Fruit fly (Drosophila melanogaster): ENCODE data around the gene CG14683.

Gene CG14683

dm6 chr3R:10704975-10705374 is 8.5 kb downstream of the CG14683 start, which contains the start of gene CG31391:
CG31391 (minus strand) TSS chr3R:10705075.
- TF ChIP-seq Pif1A (GFP tag; optimal IDR thresholded peaks at IDR 0.05) = no peak
- no peak for TF ChIP-seq rn (GFP tag; IDR thresholded peaks at IDR 0.05)

dm6 chr3R:10706763-10707162 is 10.3 kb downstream of the CG14683 start, which contains the start of the genes CG31467 and CG14684:
CG31467 (minus strand) TSS chr3R:10706863.
CG14684 (plus strand) TSS chr3R:10706974.
- TF ChIP-seq CG12605 (GFP tag; IDR thresholded peaks at IDR 0.05) = no peak
- no peak for TF ChIP-seq CG8301 (tag; optimal IDR thresholded peaks at IDR 0.05)
- TF ChIP-seq rn (GFP tag; IDR thresholded peaks at IDR 0.05) = no peak
- no peak for TF ChIP-seq CG14655 (GFP tag; optimal IDR thresholded peaks at IDR 0.05)
- no peak for TF ChIP-seq Ets98B (GFP tag; IDR thresholded peaks at IDR 0.05)
- TF ChIP-seq D1 (tag; optimal IDR thresholded peaks at IDR 0.05) = no peak

dm6 chr3R:10708169-10708568 is 11.7 kb downstream of the CG14683 start, which contains the start of gene CG31278:
CG31278 (minus strand) TSS chr3R:10708340.
- TF ChIP-seq EcR (GFP tag; optimal IDR thresholded peaks at IDR 0.05) (no peak), CG34367 (tag; optimal IDR thresholded peaks at IDR 0.05) (no peak), CG13204 (GFP tag; optimal IDR thresholded peaks at IDR 0.05) (no peak), rn (GFP tag; IDR thresholded peaks at IDR 0.05) (no peak), CG15710 (tag; optimal IDR thresholded peaks at IDR 0.05) (no peak), CG9948 (tag; optimal IDR thresholded peaks at IDR 0.05) (no peak), CG17806 (tag; optimal IDR thresholded peaks at IDR 0.05) (no peak), gl (tag; optimal IDR thresholded peaks at IDR 0.05) (no peak), CG8159 (tag; optimal IDR thresholded peaks at IDR 0.05) (no peak), CG12605 (GFP tag; IDR thresholded peaks at IDR 0.05) (no peak)

- TF ChIP-seq CG12605 (GFP tag; IDR thresholded peaks at IDR 0.05) (no peak), CG4496 (GFP tag; IDR thresholded peaks at IDR 0.05) (no peak), CG32121 (GFP tag; IDR thresholded peaks at IDR 0.05) (no peak), D1 (tag; optimal IDR thresholded peaks at IDR 0.05) (no peak), Pif1B (GFP tag; optimal IDR thresholded peaks at IDR 0.05) (no peak), Ets98B (GFP tag; IDR thresholded peaks at IDR 0.05) (no peak), Snoo (tag; optimal IDR thresholded peaks at IDR 0.05) (no peak), CG10348 (GFP tag; IDR thresholded peaks at IDR 0.05) (no peak), CG34367 (tag; optimal IDR thresholded peaks at IDR 0.05) (no peak), CG14655 (GFP tag; optimal IDR thresholded peaks at IDR 0.05) (no peak), Pif1A (GFP tag; optimal IDR thresholded peaks at IDR 0.05) (no peak), CG13204 (GFP tag; optimal IDR thresholded peaks at IDR 0.05) (no peak), EcR (GFP tag; optimal IDR thresholded peaks at IDR 0.05) (no peak), CG8301 (tag; optimal IDR thresholded peaks at IDR 0.05) (no peak), rn (GFP tag; IDR thresholded peaks at IDR 0.05) (no peak)
Observed at dm6 chr3R:10709264-10709663, 12.8 kb downstream of the CG14683 start, which contains the start of gene CG31373. CG31373 (minus strand) TSS chr3R:10709364.

dm6 chr3R:10711148-10711547 is 14.7 kb downstream of the CG14683 start, which contains the start of gene CG14689:
CG14689 (minus strand) TSS chr3R:10711248.
- TF ChIP-seq rn (GFP tag; IDR thresholded peaks at IDR 0.05) = no peak
- no peak for TF ChIP-seq gl (tag; optimal IDR thresholded peaks at IDR 0.05)
- TF ChIP-seq CG13204 (GFP tag; optimal IDR thresholded peaks at IDR 0.05) = no peak
- no peak for TF ChIP-seq CG34367 (tag; optimal IDR thresholded peaks at IDR 0.05)
- TF ChIP-seq Ets98B (GFP tag; IDR thresholded peaks at IDR 0.05) = no peak
- TF ChIP-seq CG14655 (GFP tag; optimal IDR thresholded peaks at IDR 0.05) = no peak
- no peak for TF ChIP-seq CG15710 (tag; optimal IDR thresholded peaks at IDR 0.05)
- no peak for TF ChIP-seq CG10348 (GFP tag; IDR thresholded peaks at IDR 0.05)
- TF ChIP-seq CG9948 (tag; optimal IDR thresholded peaks at IDR 0.05) = no peak
- TF ChIP-seq fd96Ca (GFP tag; IDR thresholded peaks at IDR 0.05) = no peak

- no peak for TF ChIP-seq CG4496 (GFP tag; IDR thresholded peaks at IDR 0.05)
- no peak for TF ChIP-seq CG8301 (tag; optimal IDR thresholded peaks at IDR 0.05)
- TF ChIP-seq D1 (tag; optimal IDR thresholded peaks at IDR 0.05) = no peak
- no peak for TF ChIP-seq EcR (GFP tag; optimal IDR thresholded peaks at IDR 0.05)
- TF ChIP-seq CG9948 (tag; optimal IDR thresholded peaks at IDR 0.05) = no peak
- no peak for TF ChIP-seq CG32121 (GFP tag; IDR thresholded peaks at IDR 0.05)
- no peak for TF ChIP-seq CG15710 (tag; optimal IDR thresholded peaks at IDR 0.05)
Observed at dm6 chr3R:10714498-10714897, 18.1 kb downstream of the CG14683 start, which contains the start of gene CG4073. CG4073 (plus strand) TSS chr3R:10714798.

- no peak for TF ChIP-seq CG8159 (tag; optimal IDR thresholded peaks at IDR 0.05)
- TF ChIP-seq Ets98B (GFP tag; IDR thresholded peaks at IDR 0.05) = no peak
- no peak for TF ChIP-seq CG17806 (tag; optimal IDR thresholded peaks at IDR 0.05)
- TF ChIP-seq CG13204 (GFP tag; optimal IDR thresholded peaks at IDR 0.05) = no peak
Observed at dm6 chr3R:10726714-10727113, 30.3 kb downstream of the CG14683 start.

- no peak for TF ChIP-seq CG9948 (tag; optimal IDR thresholded peaks at IDR 0.05)
- no peak for TF ChIP-seq rn (GFP tag; IDR thresholded peaks at IDR 0.05)
- no peak for TF ChIP-seq fd96Ca (GFP tag; IDR thresholded peaks at IDR 0.05)
- TF ChIP-seq CG13204 (GFP tag; optimal IDR thresholded peaks at IDR 0.05) = no peak
- TF ChIP-seq Ets98B (GFP tag; IDR thresholded peaks at IDR 0.05) = no peak
- no peak for TF ChIP-seq Snoo (tag; optimal IDR thresholded peaks at IDR 0.05)
Observed at dm6 chr3R:10735857-10736256, 39.4 kb downstream of the CG14683 start, which contains the start of gene tomboy20. tomboy20 (minus strand) TSS chr3R:10735957.
